Fruit fly (Drosophila melanogaster): Measurements from ENCODE around the gene IKKbeta.

- TF ChIP-seq CG14655 (GFP tag; optimal IDR thresholded peaks at IDR 0.05) (no peak), Ets98B (GFP tag; IDR thresholded peaks at IDR 0.05) (no peak), CG32121 (GFP tag; IDR thresholded peaks at IDR 0.05) (no peak), CG34367 (tag; optimal IDR thresholded peaks at IDR 0.05) (no peak), CG10348 (GFP tag; IDR thresholded peaks at IDR 0.05) (no peak), CG8159 (tag; optimal IDR thresholded peaks at IDR 0.05) (no peak), CG12605 (GFP tag; IDR thresholded peaks at IDR 0.05) (no peak), CG17806 (tag; optimal IDR thresholded peaks at IDR 0.05) (no peak), EcR (GFP tag; optimal IDR thresholded peaks at IDR 0.05) (no peak), CG9948 (tag; optimal IDR thresholded peaks at IDR 0.05) (no peak), gl (tag; optimal IDR thresholded peaks at IDR 0.05) (no peak), fd96Ca (GFP tag; IDR thresholded peaks at IDR 0.05) (no peak), rn (GFP tag; IDR thresholded peaks at IDR 0.05) (no peak), Pif1A (GFP tag; optimal IDR thresholded peaks at IDR 0.05) (no peak)
These were observed 19.6 kb downstream of the IKKbeta start for dm6 chr3R:16029584-16029983.

Measured in whole organism, pupa.